Worm (Caenorhabditis elegans): Measurements from ENCODE around the gene clec-1.

- TF ChIP-seq C06A6.2 (GFP tag; conservative IDR thresholded peaks at IDR 0.05) (no peak), snpc-4 (GFP tag; optimal IDR thresholded peaks at IDR 0.05) (no peak), snpc-4 (tag; optimal IDR thresholded peaks at IDR 0.05) (no peak), nhr-179 (tag; optimal IDR thresholded peaks at IDR 0.05) (no peak), ceh-58 (GFP tag; IDR thresholded peaks at IDR 0.05) (no peak), ceh-40 (GFP tag; IDR thresholded peaks at IDR 0.05) (no peak), Y95B8A.8 (GFP tag; IDR thresholded peaks at IDR 0.05) (no peak), T26A5.8 (tag; optimal IDR thresholded peaks at IDR 0.05) (no peak), mcd-1 (GFP tag; IDR thresholded peaks at IDR 0.05) (no peak), snpc-3.4 (tag; optimal IDR thresholded peaks at IDR 0.05) (no peak), F33H1.4 (GFP tag; IDR thresholded peaks at IDR 0.05) (no peak), mxl-1 (tag; optimal IDR thresholded peaks at IDR 0.05) (no peak)
These were observed 5.6 kb downstream of the clec-1 start, which contains the start of gene peli-1 for ce11 chrV:5705510-5705909.

All from whole organism, young adult.